Fruit fly (Drosophila melanogaster) whole organism, embryonic: ENCODE data around the gene cac.

Source experiments
- Ada2b ChIP-seq: fragments of 200-800 bp; sonication (Bioruptor generic); IDR thresholded peaks from 2 replicates; pipeline ENCODE4 v1.3.6; 2022; ENCODE audit warnings: missing biosample characterization, missing genetic modification characterization
- Blimp-1 ChIP-seq: fragments of 200-800 bp; sonication (Bioruptor generic); optimal IDR thresholded peaks from 3 replicates; lab custom pipeline; 2018; ENCODE audit warnings: missing biosample characterization, missing genetic modification characterization, mild to moderate bottlenecking, moderate library complexity, missing genetic modification reagents
- CG10274 ChIP-seq: fragments of 200-800 bp; sonication (Bioruptor generic); optimal IDR thresholded peaks from 3 replicates; lab custom pipeline; 2017; ENCODE audit warnings: missing biosample characterization, mild to moderate bottlenecking, missing genetic modification characterization
- CG12155 ChIP-seq: fragments of 200-800 bp; sonication (Bioruptor generic); optimal IDR thresholded peaks from 3 replicates; lab custom pipeline; 2016; ENCODE audit warnings: missing biosample characterization, missing genetic modification characterization
- CG12744 ChIP-seq: fragments of 200-800 bp; sonication (Bioruptor generic); optimal IDR thresholded peaks from 2 replicates; lab custom pipeline; 2016; ENCODE audit warnings: missing biosample characterization, missing genetic modification characterization
- CG12769 ChIP-seq: fragments of 200-800 bp; sonication (Bioruptor generic); optimal IDR thresholded peaks from 2 replicates; lab custom pipeline; 2019; ENCODE audit warnings: missing biosample characterization, mild to moderate bottlenecking, missing genetic modification characterization, moderate library complexity
- CG13287 ChIP-seq: fragments of 200-800 bp; sonication (Bioruptor generic); IDR thresholded peaks from 2 replicates; pipeline ENCODE4 v1.3.6; 2022; ENCODE audit warnings: missing biosample characterization, missing genetic modification characterization; ENCODE audit not compliant: partially characterized antibody
- CG13894 ChIP-seq: fragments of 200-800 bp; sonication (Bioruptor generic); optimal IDR thresholded peaks from 3 replicates; lab custom pipeline; 2018; ENCODE audit warnings: missing biosample characterization, mild to moderate bottlenecking, missing genetic modification characterization, moderate library complexity
- CG16815 ChIP-seq: fragments of 200-800 bp; sonication (Bioruptor generic); optimal IDR thresholded peaks from 3 replicates; lab custom pipeline; 2017; ENCODE audit warnings: missing biosample characterization, mild to moderate bottlenecking, missing genetic modification characterization
- CG17186 ChIP-seq: fragments of 200-800 bp; sonication (Bioruptor generic); optimal IDR thresholded peaks from 3 replicates; lab custom pipeline; 2017; ENCODE audit warnings: missing biosample characterization, missing genetic modification reagents, missing genetic modification characterization
- CG17359 ChIP-seq: fragments of 200-800 bp; sonication (Bioruptor generic); optimal IDR thresholded peaks from 3 replicates; lab custom pipeline; 2018; ENCODE audit warnings: missing biosample characterization, mild to moderate bottlenecking, missing genetic modification characterization, moderate library complexity
- CG17612 ChIP-seq: fragments of 200-800 bp; sonication (Bioruptor generic); IDR thresholded peaks from 2 replicates; pipeline ENCODE4 v1.3.6; 2022; ENCODE audit warnings: missing biosample characterization, missing genetic modification characterization
- CG17829 ChIP-seq: fragments of 200-800 bp; optimal IDR thresholded peaks from 2 replicates; lab custom pipeline; 2019; ENCODE audit warnings: missing biosample characterization, mild to moderate bottlenecking, missing genetic modification characterization, moderate library complexity
- CG2120 ChIP-seq: fragments of 200-800 bp; sonication (Bioruptor generic); optimal IDR thresholded peaks from 3 replicates; lab custom pipeline; 2016; ENCODE audit warnings: missing biosample characterization, missing genetic modification characterization
- CG2875 ChIP-seq: fragments of 200-800 bp; sonication (Bioruptor generic); optimal IDR thresholded peaks from 2 replicates; lab custom pipeline; 2017; ENCODE audit warnings: missing biosample characterization, mild to moderate bottlenecking, missing genetic modification characterization, missing genetic modification reagents
- CG31441 ChIP-seq: fragments of 200-800 bp; sonication (Bioruptor generic); IDR thresholded peaks from 2 replicates; pipeline ENCODE4 v1.3.6; 2022; ENCODE audit warnings: missing biosample characterization, missing genetic modification characterization
- CG33213 ChIP-seq: fragments of 200-800 bp; sonication (Bioruptor generic); optimal IDR thresholded peaks from 3 replicates; lab custom pipeline; 2016; ENCODE audit warnings: missing biosample characterization, missing genetic modification characterization
- CG34376 ChIP-seq: fragments of 200-800 bp; sonication (Bioruptor generic); optimal IDR thresholded peaks from 2 replicates; lab custom pipeline; 2018; ENCODE audit warnings: missing biosample characterization, mild to moderate bottlenecking, missing genetic modification characterization
- CG4360 ChIP-seq: fragments of 200-800 bp; sonication (Bioruptor generic); IDR thresholded peaks from 2 replicates; pipeline ENCODE4 v1.3.6; 2022; ENCODE audit warnings: missing biosample characterization, missing genetic modification characterization
- CG6654 ChIP-seq: fragments of 200-800 bp; sonication (Bioruptor generic); optimal IDR thresholded peaks from 2 replicates; lab custom pipeline; 2017; ENCODE audit warnings: missing biosample characterization, mild to moderate bottlenecking, missing genetic modification characterization
- CG6689 ChIP-seq: fragments of 200-800 bp; sonication (Bioruptor generic); IDR thresholded peaks from 2 replicates; pipeline ENCODE4 v1.3.6; 2022; ENCODE audit warnings: missing biosample characterization, missing genetic modification characterization
- CG7271 ChIP-seq: fragments of 200-800 bp; sonication (Bioruptor generic); optimal IDR thresholded peaks from 2 replicates; lab custom pipeline; 2018; ENCODE audit warnings: missing biosample characterization, mild to moderate bottlenecking, missing genetic modification characterization, moderate library complexity
- CG7556 ChIP-seq: fragments of 200-800 bp; sonication (Bioruptor generic); optimal IDR thresholded peaks from 2 replicates; lab custom pipeline; 2017; ENCODE audit warnings: missing biosample characterization, mild to moderate bottlenecking, missing genetic modification characterization
- CG7987 ChIP-seq: fragments of 200-800 bp; sonication (Bioruptor generic); optimal IDR thresholded peaks from 2 replicates; lab custom pipeline; 2018; ENCODE audit warnings: missing biosample characterization, mild to moderate bottlenecking, missing genetic modification characterization, moderate library complexity
- CG8944 ChIP-seq: fragments of 200-800 bp; sonication (Bioruptor generic); optimal IDR thresholded peaks from 3 replicates; lab custom pipeline; 2016; ENCODE audit warnings: missing biosample characterization, missing genetic modification characterization
- CrebB ChIP-seq: fragments of 200-800 bp; sonication (Bioruptor generic); optimal IDR thresholded peaks from 3 replicates; lab custom pipeline; 2018; ENCODE audit warnings: missing biosample characterization, mild to moderate bottlenecking, missing genetic modification characterization
- E2f2 ChIP-seq: fragments of 200-800 bp; sonication (Bioruptor generic); IDR thresholded peaks from 2 replicates; pipeline ENCODE4 v1.3.6; 2022; ENCODE audit warnings: missing biosample characterization, missing genetic modification characterization
- Gsc ChIP-seq: fragments of 200-800 bp; sonication (Bioruptor generic); IDR thresholded peaks from 2 replicates; pipeline ENCODE4 v1.3.6; 2022; ENCODE audit warnings: missing biosample characterization, missing genetic modification characterization
- Jarid2 ChIP-seq: fragments of 200-800 bp; sonication (Bioruptor generic); optimal IDR thresholded peaks from 3 replicates; lab custom pipeline; 2017; ENCODE audit warnings: mild to moderate bottlenecking, missing biosample characterization, missing genetic modification reagents, missing genetic modification characterization
- MTF-1 ChIP-seq: fragments of 200-800 bp; sonication (Bioruptor generic); optimal IDR thresholded peaks from 2 replicates; lab custom pipeline; 2018; ENCODE audit warnings: missing biosample characterization, mild to moderate bottlenecking, missing genetic modification characterization, borderline replicate concordance
- Mrtf ChIP-seq: fragments of 200-800 bp; sonication (Bioruptor generic); IDR thresholded peaks from 3 replicates; pipeline ENCODE4 v1.3.6; 2022; ENCODE audit warnings: missing biosample characterization, missing genetic modification characterization
- PHDP ChIP-seq: fragments of 200-800 bp; sonication (Bioruptor generic); optimal IDR thresholded peaks from 3 replicates; lab custom pipeline; 2018; ENCODE audit warnings: missing biosample characterization, mild to moderate bottlenecking, missing genetic modification characterization, moderate library complexity
- Poxn ChIP-seq: fragments of 200-800 bp; sonication (Bioruptor generic); IDR thresholded peaks from 2 replicates; pipeline ENCODE4 v1.3.6; 2022; ENCODE audit warnings: missing biosample characterization, missing genetic modification characterization
- Side ChIP-seq: fragments of 200-800 bp; sonication (Bioruptor generic); optimal IDR thresholded peaks from 2 replicates; lab custom pipeline; 2016; ENCODE audit warnings: missing biosample characterization, missing genetic modification characterization
- Usf ChIP-seq: fragments of 200-800 bp; sonication (Bioruptor generic); optimal IDR thresholded peaks from 2 replicates; lab custom pipeline; 2017; ENCODE audit warnings: missing genotype, missing biosample characterization, missing genetic modification characterization
- Xrp1 ChIP-seq: fragments of 200-800 bp; sonication (Bioruptor generic); IDR thresholded peaks from 2 replicates; pipeline ENCODE4 v1.3.6; 2022; ENCODE audit warnings: missing biosample characterization, missing genetic modification characterization
- bab2 ChIP-seq: fragments of 200-800 bp; sonication (Bioruptor generic); optimal IDR thresholded peaks from 2 replicates; lab custom pipeline; 2016; ENCODE audit warnings: missing biosample characterization, missing genetic modification characterization
- cato ChIP-seq: fragments of 200-800 bp; sonication (Bioruptor generic); optimal IDR thresholded peaks from 2 replicates; lab custom pipeline; 2016; ENCODE audit warnings: missing biosample characterization, missing genetic modification characterization, borderline replicate concordance
- chinmo ChIP-seq: fragments of 200-800 bp; sonication (Bioruptor generic); IDR thresholded peaks from 4 replicates; pipeline ENCODE4 v1.3.6; 2022; ENCODE audit warnings: missing biosample characterization, missing genetic modification characterization; ENCODE audit not compliant: partially characterized antibody
- cwo ChIP-seq: fragments of 200-800 bp; sonication (Bioruptor generic); optimal IDR thresholded peaks from 3 replicates; lab custom pipeline; 2017; ENCODE audit warnings: missing biosample characterization, missing genetic modification characterization, mild to moderate bottlenecking, moderate library complexity, missing genetic modification reagents
- dimm ChIP-seq: fragments of 200-800 bp; sonication (Bioruptor generic); IDR thresholded peaks from 2 replicates; pipeline ENCODE4 v1.3.6; 2022; ENCODE audit warnings: missing biosample characterization, missing genetic modification characterization
- gsb ChIP-seq: fragments of 200-800 bp; sonication (Bioruptor generic); IDR thresholded peaks from 2 replicates; pipeline ENCODE4 v1.3.6; 2022; ENCODE audit warnings: missing biosample characterization, missing genetic modification characterization
- gt ChIP-seq: fragments of 200-800 bp; sonication (Bioruptor generic); IDR thresholded peaks from 2 replicates; pipeline ENCODE4 v1.3.6; 2022; ENCODE audit warnings: missing biosample characterization, missing genetic modification characterization
- lab ChIP-seq: fragments of 200-800 bp; sonication (Bioruptor generic); optimal IDR thresholded peaks from 3 replicates; lab custom pipeline; 2017; ENCODE audit warnings: missing biosample characterization, missing genetic modification characterization, mild to moderate bottlenecking, moderate library complexity, missing genetic modification reagents
- onecut ChIP-seq: fragments of 200-800 bp; sonication (Bioruptor generic); IDR thresholded peaks from 2 replicates; pipeline ENCODE4 v1.3.6; 2022; ENCODE audit warnings: missing biosample characterization, missing genetic modification characterization
- otp ChIP-seq: fragments of 200-800 bp; sonication (Bioruptor generic); IDR thresholded peaks from 3 replicates; pipeline ENCODE4, ENCODE4 v1.3.6; 2022; ENCODE audit warnings: missing biosample characterization, missing genetic modification characterization
- rib ChIP-seq: fragments of 200-800 bp; sonication (Bioruptor generic); IDR thresholded peaks from 2 replicates; pipeline ENCODE4 v1.3.6; 2022; ENCODE audit warnings: missing biosample characterization, missing genetic modification characterization
- z ChIP-seq: fragments of 200-800 bp; sonication (Bioruptor generic); IDR thresholded peaks from 3 replicates; pipeline ENCODE4 v1.3.6; 2022; ENCODE audit warnings: missing biosample characterization, missing genetic modification characterization

The cac gene

dm6 chrX:12003437-12004394, 18.8 kb upstream of the cac start, which contains the start of gene fw (continued):
- TF ChIP-seq CG13894 (tag; lab: Kevin White, UChicago) (peak; percentile 15), z (no peak), Ada2b (peak; percentile 19; the same call in 1 of the 2 replicates), cwo (GFP tag; lab: Kevin White, UChicago) (peak; percentile 16), CrebB (tag; lab: Kevin White, UChicago) (no peak), CG8944 (peak; percentile 0), CG7271 (tag; lab: Kevin White, UChicago) (no peak), CG17186 (GFP tag; lab: Kevin White, UChicago) (no peak), Poxn (GFP tag; lab: Robert Waterston, UW) (no peak), bab2 (peak; percentile 15), gsb (no peak), CG13287 (GFP tag; lab: Robert Waterston, UW) (no peak), Usf (GFP tag; lab: Kevin White, UChicago) (no peak), MTF-1 (GFP tag; lab: Kevin White, UChicago) (peak; percentile 13), CG33213 (GFP tag; lab: Kevin White, UChicago) (peak; percentile 10), dimm (GFP tag; lab: Robert Waterston, UW) (no peak), CG12769 (tag; lab: Kevin White, UChicago) (peak; percentile 77), CG31441 (GFP tag; lab: Robert Waterston, UW) (peak; percentile 57; the same call in 1 of the 2 replicates), CG16815 (peak; percentile 2), rib (GFP tag; lab: Robert Waterston, UW) (peak; percentile 27; the same call in 1 of the 2 replicates), CG17359 (peak; percentile 59), Xrp1 (peak; percentile 56; the same call in 1 of the 2 replicates), Side (GFP tag; lab: Kevin White, UChicago) (no peak), Blimp-1 (GFP tag; lab: Kevin White, UChicago) (peak; percentile 14), CG2120 (peak; percentile 35), CG6689 (GFP tag; lab: Robert Waterston, UW) (0 out of 2 replicates have a peak, but pooled peaks have one; percentile 11), CG4360 (GFP tag; lab: Robert Waterston, UW) (no peak), PHDP (tag; lab: Kevin White, UChicago) (peak; percentile 38), onecut (no peak), CG10274 (GFP tag; lab: Kevin White, UChicago) (no peak), CG17829 (tag; lab: Kevin White, UChicago) (peak; percentile 22), CG7556 (GFP tag; lab: Kevin White, UChicago) (no peak), E2f2 (GFP tag; lab: Robert Waterston, UW) (peak; percentile 29; the same call in 1 of the 2 replicates), CG2875 (GFP tag; lab: Kevin White, UChicago) (peak; percentile 24), CG12744 (GFP tag; lab: Kevin White, UChicago) (peak; percentile 21), CG34376 (GFP tag; lab: Kevin White, UChicago) (no peak), Gsc (GFP tag; lab: Robert Waterston, UW) (no peak), CG6654 (no peak), Mrtf (GFP tag; lab: Robert Waterston, UW) (peak; percentile 56; the same call in 1 of the 3 replicates), gt (no peak), lab (peak; percentile 11), cato (no peak), otp (0 out of 3 replicates have a peak, but pooled peaks have one; percentile 13), CG17612 (GFP tag; lab: Robert Waterston, UW) (no peak), chinmo (GFP tag; lab: Robert Waterston, UW) (0 out of 4 replicates have a peak, but pooled peaks have one; percentile 77), CG7987 (no peak), CG12155 (no peak), Jarid2 (peak; percentile 64)
